1 fruit fly cellular context compared by ENCODE assay signal in the genomic region with DNA sequence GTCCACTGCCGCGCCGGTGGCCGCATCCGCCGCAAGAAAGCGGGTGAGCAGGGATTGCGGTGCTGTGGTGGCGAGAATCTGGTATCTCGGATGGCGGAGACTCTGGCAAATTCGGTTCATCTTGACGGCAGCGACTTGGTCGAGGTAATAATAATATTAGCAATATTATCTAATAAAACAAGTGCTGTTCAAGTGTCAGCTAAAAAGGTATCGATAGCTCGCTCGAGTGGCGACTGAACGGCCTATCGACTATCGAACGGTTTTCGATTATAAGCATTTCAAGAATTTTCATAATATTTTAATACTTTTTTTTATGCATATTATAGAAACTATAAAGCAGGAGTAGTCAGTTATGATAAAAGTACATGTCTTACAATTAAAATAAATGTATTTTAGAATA.
TF ChIP-seq lines count a peak whose summit lies in the region.

A gene (minus strand): TSS at position 216 of the 400 bp plus-strand sequence.

TF ChIP-seq in whole organism, embryonic, 481 proteins besides CTCF, POLR2A, EP300 and RAD21 (continued from another document):
- no peak for TF ChIP-seq Atf-2 (GFP tag; optimal IDR thresholded peaks at IDR 0.05; lab: Kevin White, UChicago)
- no peak for TF ChIP-seq CG3838 (GFP tag; optimal IDR thresholded peaks at IDR 0.05; lab: Kevin White, UChicago)
- TF ChIP-seq vvl (GFP tag; IDR thresholded peaks at IDR 0.05; lab: Robert Waterston, UW) = no peak
- no peak for TF ChIP-seq CG4282 (GFP tag; optimal IDR thresholded peaks at IDR 0.05; lab: Kevin White, UChicago)
- TF ChIP-seq mld (GFP tag; IDR thresholded peaks at IDR 0.05; lab: Robert Waterston, UW; ENCODE audit: partially characterized antibody) = peak; percentile 59; the same call in 1 of the 3 replicates
- no peak for TF ChIP-seq Lim3 (GFP tag; IDR thresholded peaks at IDR 0.05; lab: Robert Waterston, UW)
- TF ChIP-seq Poxn (GFP tag; IDR thresholded peaks at IDR 0.05; lab: Robert Waterston, UW) = no peak
- TF ChIP-seq wdn (GFP tag; IDR thresholded peaks at IDR 0.05; lab: Robert Waterston, UW) = no peak
- TF ChIP-seq pzg (GFP tag; optimal IDR thresholded peaks at IDR 0.05; lab: Kevin White, UChicago) = peak; percentile 19
- no peak for TF ChIP-seq Hmr (GFP tag; optimal IDR thresholded peaks at IDR 0.05; lab: Kevin White, UChicago)
- no peak for TF ChIP-seq CG10431 (GFP tag; optimal IDR thresholded peaks at IDR 0.05; lab: Kevin White, UChicago)
- no peak for TF ChIP-seq D (optimal IDR thresholded peaks at IDR 0.05; lab: Kevin White, UChicago)
- no peak for TF ChIP-seq D (GFP tag; optimal IDR thresholded peaks at IDR 0.05; lab: Kevin White, UChicago)
- no peak for TF ChIP-seq ase (GFP tag; IDR thresholded peaks at IDR 0.05; lab: Robert Waterston, UW)
- no peak for TF ChIP-seq caup (GFP tag; optimal IDR thresholded peaks at IDR 0.05; lab: Kevin White, UChicago; ENCODE audit: severe bottlenecking)
- peak; percentile 55; the same call in 1 of the 2 replicates for TF ChIP-seq nerfin-2 (GFP tag; IDR thresholded peaks at IDR 0.05; lab: Robert Waterston, UW; ENCODE audit: partially characterized antibody)
- no peak for TF ChIP-seq Hr3 (GFP tag; optimal IDR thresholded peaks at IDR 0.05; lab: Kevin White, UChicago)
- no peak for TF ChIP-seq wor (GFP tag; IDR thresholded peaks at IDR 0.05; lab: Robert Waterston, UW)
- peak; percentile 69 for TF ChIP-seq Scr (GFP tag; IDR thresholded peaks at IDR 0.05; lab: Robert Waterston, UW; ENCODE audit: partially characterized antibody)
- no peak for TF ChIP-seq Hey (tag; optimal IDR thresholded peaks at IDR 0.05; lab: Kevin White, UChicago)
- peak; percentile 76 for TF ChIP-seq CG13287 (GFP tag; IDR thresholded peaks at IDR 0.05; lab: Robert Waterston, UW; ENCODE audit: partially characterized antibody)
- TF ChIP-seq bbx (GFP tag; IDR thresholded peaks at IDR 0.05; lab: Robert Waterston, UW; ENCODE audit: partially characterized antibody) = 0 out of 2 replicates have a peak, but pooled peaks have one; percentile 56
- no peak for TF ChIP-seq PHDP (tag; optimal IDR thresholded peaks at IDR 0.05; lab: Kevin White, UChicago)
- peak; percentile 61 for TF ChIP-seq hbn (GFP tag; IDR thresholded peaks at IDR 0.05; lab: Robert Waterston, UW; ENCODE audit: partially characterized antibody)
- no peak for TF ChIP-seq otp (GFP tag; IDR thresholded peaks at IDR 0.05; lab: Robert Waterston, UW)
- no peak for TF ChIP-seq Stat92E (GFP tag; optimal IDR thresholded peaks at IDR 0.05; lab: Kevin White, UChicago)
- no peak for TF ChIP-seq insv (GFP tag; optimal IDR thresholded peaks at IDR 0.05; lab: Kevin White, UChicago)
- no peak for TF ChIP-seq CG8478 (optimal IDR thresholded peaks at IDR 0.05; lab: Kevin White, UChicago)
- TF ChIP-seq dm (GFP tag; optimal IDR thresholded peaks at IDR 0.05; lab: Kevin White, UChicago) = no peak
- TF ChIP-seq repo (GFP tag; optimal IDR thresholded peaks at IDR 0.05; lab: Kevin White, UChicago) = no peak
- TF ChIP-seq sna (GFP tag; IDR thresholded peaks at IDR 0.05; lab: Robert Waterston, UW; ENCODE audit: partially characterized antibody) = 0 out of 2 replicates have a peak, but pooled peaks have one; percentile 57
- peak; percentile 75 for TF ChIP-seq Dll (GFP tag; IDR thresholded peaks at IDR 0.05; lab: Robert Waterston, UW; ENCODE audit: partially characterized antibody)
- no peak for TF ChIP-seq da (GFP tag; optimal IDR thresholded peaks at IDR 0.05; lab: Kevin White, UChicago)
- TF ChIP-seq trem (tag; optimal IDR thresholded peaks at IDR 0.05; lab: Kevin White, UChicago) = no peak
- peak; percentile 47; the same call in 2 of the 3 replicates for TF ChIP-seq knrl (GFP tag; IDR thresholded peaks at IDR 0.05; lab: Robert Waterston, UW; ENCODE audit: partially characterized antibody)
- no peak for TF ChIP-seq org-1 (GFP tag; optimal IDR thresholded peaks at IDR 0.05; lab: Kevin White, UChicago)
- peak; percentile 52 for TF ChIP-seq tna (GFP tag; IDR thresholded peaks at IDR 0.05; lab: Robert Waterston, UW; ENCODE audit: partially characterized antibody)
- TF ChIP-seq CG14441 (GFP tag; IDR thresholded peaks at IDR 0.05; lab: Robert Waterston, UW) = no peak
- no peak for TF ChIP-seq CG3281 (GFP tag; optimal IDR thresholded peaks at IDR 0.05; lab: Kevin White, UChicago)
- TF ChIP-seq bsh (GFP tag; optimal IDR thresholded peaks at IDR 0.05; lab: Kevin White, UChicago) = no peak
- no peak for TF ChIP-seq nmo (GFP tag; optimal IDR thresholded peaks at IDR 0.05; lab: Kevin White, UChicago)
- TF ChIP-seq CG31224 (GFP tag; IDR thresholded peaks at IDR 0.05; lab: Robert Waterston, UW) = no peak
- peak; percentile 48; the same call in 1 of the 3 replicates for TF ChIP-seq CG7963 (GFP tag; IDR thresholded peaks at IDR 0.05; lab: Robert Waterston, UW; ENCODE audit: partially characterized antibody)
- no peak for TF ChIP-seq CG30020 (tag; optimal IDR thresholded peaks at IDR 0.05; lab: Kevin White, UChicago)
- TF ChIP-seq Dref (GFP tag; IDR thresholded peaks at IDR 0.05; lab: Robert Waterston, UW) = peak; percentile 70
- TF ChIP-seq CG15696 (tag; optimal IDR thresholded peaks at IDR 0.05; lab: Kevin White, UChicago) = no peak
- no peak for TF ChIP-seq Nf-YB (GFP tag; optimal IDR thresholded peaks at IDR 0.05; lab: Kevin White, UChicago)
- TF ChIP-seq YL-1 (GFP tag; optimal IDR thresholded peaks at IDR 0.05; lab: Kevin White, UChicago) = no peak
- TF ChIP-seq CG18599 (GFP tag; optimal IDR thresholded peaks at IDR 0.05; lab: Kevin White, UChicago) = no peak
- no peak for TF ChIP-seq rib (GFP tag; IDR thresholded peaks at IDR 0.05; lab: Robert Waterston, UW)
- no peak for TF ChIP-seq CG7372 (GFP tag; IDR thresholded peaks at IDR 0.05; lab: Robert Waterston, UW)
- TF ChIP-seq tin (GFP tag; optimal IDR thresholded peaks at IDR 0.05; lab: Kevin White, UChicago) = no peak
- no peak for TF ChIP-seq grau (tag; optimal IDR thresholded peaks at IDR 0.05; lab: Kevin White, UChicago)
- peak; percentile 58 for TF ChIP-seq MBD-R2 (GFP tag; IDR thresholded peaks at IDR 0.05; lab: Robert Waterston, UW)
- TF ChIP-seq MESR4 (GFP tag; optimal IDR thresholded peaks at IDR 0.05; lab: Kevin White, UChicago) = peak; percentile 73
- no peak for TF ChIP-seq lilli (GFP tag; optimal IDR thresholded peaks at IDR 0.05; lab: Kevin White, UChicago)
- peak; percentile 61; the same call in 2 of the 3 replicates for TF ChIP-seq Opbp (GFP tag; IDR thresholded peaks at IDR 0.05; lab: Robert Waterston, UW; ENCODE audit: partially characterized antibody)
- TF ChIP-seq CG4707 (GFP tag; optimal IDR thresholded peaks at IDR 0.05; lab: Kevin White, UChicago) = no peak
- TF ChIP-seq onecut (GFP tag; IDR thresholded peaks at IDR 0.05; lab: Robert Waterston, UW) = no peak
- TF ChIP-seq dysf (GFP tag; IDR thresholded peaks at IDR 0.05; lab: Robert Waterston, UW) = no peak
- no peak for TF ChIP-seq ssp (GFP tag; IDR thresholded peaks at IDR 0.05; lab: Robert Waterston, UW)
- TF ChIP-seq Sox100B (GFP tag; optimal IDR thresholded peaks at IDR 0.05; lab: Kevin White, UChicago) = no peak
- no peak for TF ChIP-seq zfh1 (GFP tag; IDR thresholded peaks at IDR 0.05; lab: Robert Waterston, UW)
- TF ChIP-seq Pdp1 (GFP tag; optimal IDR thresholded peaks at IDR 0.05; lab: Kevin White, UChicago) = peak in 1 of 2 experiments; percentile 61
- TF ChIP-seq h (optimal IDR thresholded peaks at IDR 0.05; lab: Kevin White, UChicago) = no peak
- TF ChIP-seq hkb (optimal IDR thresholded peaks at IDR 0.05; lab: Kevin White, UChicago) = no peak
- no peak for TF ChIP-seq hkb (GFP tag; IDR thresholded peaks at IDR 0.05; lab: Robert Waterston, UW)
- TF ChIP-seq zen2 (GFP tag; IDR thresholded peaks at IDR 0.05; lab: Robert Waterston, UW; ENCODE audit: partially characterized antibody) = peak; percentile 47; the same call in 1 of the 3 replicates
- TF ChIP-seq Doc3 (GFP tag; IDR thresholded peaks at IDR 0.05; lab: Robert Waterston, UW; ENCODE audit: partially characterized antibody) = peak; percentile 66; the same call in 2 of the 3 replicates
- no peak for TF ChIP-seq CG30403 (GFP tag; optimal IDR thresholded peaks at IDR 0.05; lab: Kevin White, UChicago)
- TF ChIP-seq CG6791 (GFP tag; IDR thresholded peaks at IDR 0.05; lab: Robert Waterston, UW; ENCODE audit: partially characterized antibody) = peak; percentile 60; the same call in 2 of the 3 replicates
- no peak for TF ChIP-seq CG3065 (GFP tag; optimal IDR thresholded peaks at IDR 0.05; lab: Kevin White, UChicago)
- TF ChIP-seq CG11695 (GFP tag; IDR thresholded peaks at IDR 0.05; lab: Robert Waterston, UW) = no peak
- no peak for TF ChIP-seq cato (GFP tag; optimal IDR thresholded peaks at IDR 0.05; lab: Kevin White, UChicago; ENCODE audit: borderline replicate concordance)
- TF ChIP-seq lola (GFP tag; optimal IDR thresholded peaks at IDR 0.05; lab: Kevin White, UChicago) = no peak
- TF ChIP-seq ab (GFP tag; optimal IDR thresholded peaks at IDR 0.05; lab: Kevin White, UChicago) = no peak
- TF ChIP-seq CG12942 (GFP tag; optimal IDR thresholded peaks at IDR 0.05; lab: Kevin White, UChicago) = no peak
- TF ChIP-seq BEAF-32 (GFP tag; optimal IDR thresholded peaks at IDR 0.05; lab: Kevin White, UChicago) = peak; percentile 62
- no peak for TF ChIP-seq Bdp1 (GFP tag; optimal IDR thresholded peaks at IDR 0.05; lab: Kevin White, UChicago)
- no peak for TF ChIP-seq CG11723 (GFP tag; optimal IDR thresholded peaks at IDR 0.05; lab: Kevin White, UChicago)
- TF ChIP-seq CG11696 (GFP tag; IDR thresholded peaks at IDR 0.05; lab: Robert Waterston, UW) = no peak
- TF ChIP-seq CG2120 (GFP tag; optimal IDR thresholded peaks at IDR 0.05; lab: Kevin White, UChicago) = no peak
- peak; percentile 4 for TF ChIP-seq CG2116 (GFP tag; optimal IDR thresholded peaks at IDR 0.05; lab: Kevin White, UChicago)
- no peak for TF ChIP-seq CG31441 (GFP tag; IDR thresholded peaks at IDR 0.05; lab: Robert Waterston, UW)
- TF ChIP-seq CG3995 (GFP tag; optimal IDR thresholded peaks at IDR 0.05; lab: Kevin White, UChicago) = no peak
- TF ChIP-seq Neu2 (GFP tag; optimal IDR thresholded peaks at IDR 0.05; lab: Kevin White, UChicago; ENCODE audit: borderline replicate concordance) = no peak
- TF ChIP-seq CG3726 (GFP tag; IDR thresholded peaks at IDR 0.05; lab: Robert Waterston, UW) = no peak
- no peak for TF ChIP-seq CG18619 (GFP tag; optimal IDR thresholded peaks at IDR 0.05; lab: Kevin White, UChicago)
- no peak for TF ChIP-seq tx (GFP tag; optimal IDR thresholded peaks at IDR 0.05; lab: Kevin White, UChicago)
- TF ChIP-seq salm (tag; optimal IDR thresholded peaks at IDR 0.05; lab: Kevin White, UChicago) = no peak
- no peak for TF ChIP-seq Fer1 (GFP tag; optimal IDR thresholded peaks at IDR 0.05; lab: Kevin White, UChicago)
- TF ChIP-seq E2f2 (GFP tag; IDR thresholded peaks at IDR 0.05; lab: Robert Waterston, UW) = 0 out of 2 replicates have a peak, but pooled peaks have one; percentile 11
- TF ChIP-seq CG17829 (tag; optimal IDR thresholded peaks at IDR 0.05; lab: Kevin White, UChicago) = no peak
- no peak for TF ChIP-seq CG8924 (tag; optimal IDR thresholded peaks at IDR 0.05; lab: Kevin White, UChicago)
- peak; percentile 73 for TF ChIP-seq CG34224 (GFP tag; IDR thresholded peaks at IDR 0.05; lab: Robert Waterston, UW; ENCODE audit: partially characterized antibody)
- peak; percentile 69 for TF ChIP-seq unc-4 (GFP tag; IDR thresholded peaks at IDR 0.05; lab: Robert Waterston, UW; ENCODE audit: partially characterized antibody)
- no peak for TF ChIP-seq al (GFP tag; IDR thresholded peaks at IDR 0.05; lab: Robert Waterston, UW)
- peak; percentile 57; the same call in 1 of the 3 replicates for TF ChIP-seq vnd (GFP tag; IDR thresholded peaks at IDR 0.05; lab: Robert Waterston, UW; ENCODE audit: partially characterized antibody)
- no peak for TF ChIP-seq nerfin-1 (tag; optimal IDR thresholded peaks at IDR 0.05; lab: Kevin White, UChicago)
- peak; percentile 61; the same call in 1 of the 2 replicates for TF ChIP-seq amos (GFP tag; IDR thresholded peaks at IDR 0.05; lab: Robert Waterston, UW; ENCODE audit: partially characterized antibody)
- TF ChIP-seq CG32532 (GFP tag; IDR thresholded peaks at IDR 0.05; lab: Robert Waterston, UW) = no peak
- no peak for TF ChIP-seq CG12769 (tag; optimal IDR thresholded peaks at IDR 0.05; lab: Kevin White, UChicago)
- TF ChIP-seq prd (optimal IDR thresholded peaks at IDR 0.05; lab: Kevin White, UChicago) = no peak
- TF ChIP-seq prd (GFP tag; IDR thresholded peaks at IDR 0.05; lab: Robert Waterston, UW) = no peak
- TF ChIP-seq tio (GFP tag; optimal IDR thresholded peaks at IDR 0.05; lab: Kevin White, UChicago) = no peak
- TF ChIP-seq sima (GFP tag; optimal IDR thresholded peaks at IDR 0.05; lab: Kevin White, UChicago) = no peak
- no peak for TF ChIP-seq sqz (GFP tag; optimal IDR thresholded peaks at IDR 0.05; lab: Kevin White, UChicago)
- no peak for TF ChIP-seq dan (GFP tag; IDR thresholded peaks at IDR 0.05; lab: Robert Waterston, UW)
